Worm (Caenorhabditis elegans): ENCODE results near the gene hum-8.

Gene hum-8

ce11 chrIV:466569-466968 is 26.2 kb upstream of the hum-8 start:
- no peak for TF ChIP-seq nhr-11 (tag; optimal IDR thresholded peaks at IDR 0.05)
- no peak for TF ChIP-seq ceh-16 (tag; optimal IDR thresholded peaks at IDR 0.05)
- no peak for TF ChIP-seq snpc-4 (tag; optimal IDR thresholded peaks at IDR 0.05)
- no peak for TF ChIP-seq nhr-76 (tag; optimal IDR thresholded peaks at IDR 0.05)
- no peak for TF ChIP-seq sea-2 (GFP tag; optimal IDR thresholded peaks at IDR 0.05)
- no peak for TF ChIP-seq nhr-77 (tag; optimal IDR thresholded peaks at IDR 0.05)
- no peak for TF ChIP-seq elt-2 (tag; optimal IDR thresholded peaks at IDR 0.05)
- no peak for TF ChIP-seq ceh-82 (tag; optimal IDR thresholded peaks at IDR 0.05)
- no peak for TF ChIP-seq nhr-23 (tag; optimal IDR thresholded peaks at IDR 0.05)
- no peak for TF ChIP-seq elt-3 (tag; optimal IDR thresholded peaks at IDR 0.05)
- TF ChIP-seq jun-1 (tag; optimal IDR thresholded peaks at IDR 0.05): no peak
- TF ChIP-seq daf-12 (tag; optimal IDR thresholded peaks at IDR 0.05): no peak
- no peak for TF ChIP-seq unc-39 (tag; optimal IDR thresholded peaks at IDR 0.05)
- TF ChIP-seq ZK546.5 (tag; optimal IDR thresholded peaks at IDR 0.05): no peak
- no peak for TF ChIP-seq ztf-4 (tag; optimal IDR thresholded peaks at IDR 0.05)

- no peak for TF ChIP-seq nfya-1 (tag; optimal IDR thresholded peaks at IDR 0.05; ENCODE audit: insufficient read depth)
- no peak for TF ChIP-seq aly-2 (tag; optimal IDR thresholded peaks at IDR 0.05)
- no peak for TF ChIP-seq nhr-67 (tag; optimal IDR thresholded peaks at IDR 0.05)
- no peak for TF ChIP-seq ceh-82 (tag; optimal IDR thresholded peaks at IDR 0.05)
- TF ChIP-seq nhr-11 (tag; optimal IDR thresholded peaks at IDR 0.05): no peak
- no peak for TF ChIP-seq mml-1 (tag; optimal IDR thresholded peaks at IDR 0.05)
- TF ChIP-seq lin-15B (tag; optimal IDR thresholded peaks at IDR 0.05): no peak
- TF ChIP-seq elt-1 (tag; optimal IDR thresholded peaks at IDR 0.05): no peak
- TF ChIP-seq unc-39 (tag; optimal IDR thresholded peaks at IDR 0.05): no peak
- TF ChIP-seq lsy-12 (tag; optimal IDR thresholded peaks at IDR 0.05): no peak
- TF ChIP-seq mdl-1 (tag; optimal IDR thresholded peaks at IDR 0.05): no peak
- TF ChIP-seq elt-3 (tag; optimal IDR thresholded peaks at IDR 0.05): no peak
- no peak for TF ChIP-seq tbx-2 (tag; optimal IDR thresholded peaks at IDR 0.05)
- no peak for TF ChIP-seq elt-2 (tag; optimal IDR thresholded peaks at IDR 0.05)
- no peak for TF ChIP-seq ztf-4 (tag; optimal IDR thresholded peaks at IDR 0.05)
- no peak for TF ChIP-seq fkh-10 (GFP tag; optimal IDR thresholded peaks at IDR 0.05)
- TF ChIP-seq nhr-76 (tag; optimal IDR thresholded peaks at IDR 0.05): no peak
- TF ChIP-seq fkh-2 (tag; optimal IDR thresholded peaks at IDR 0.05): no peak
Observed at ce11 chrIV:462050-462449, 21.7 kb upstream of the hum-8 start.

- TF ChIP-seq nhr-76 (tag; optimal IDR thresholded peaks at IDR 0.05): no peak
- no peak for TF ChIP-seq nhr-67 (tag; optimal IDR thresholded peaks at IDR 0.05)
- no peak for TF ChIP-seq mdl-1 (tag; optimal IDR thresholded peaks at IDR 0.05)
- no peak for TF ChIP-seq ztf-4 (tag; optimal IDR thresholded peaks at IDR 0.05)
- TF ChIP-seq nhr-43 (tag; optimal IDR thresholded peaks at IDR 0.05; ENCODE audit: poor library complexity, severe bottlenecking): no peak
- TF ChIP-seq egl-27 (tag; optimal IDR thresholded peaks at IDR 0.05): no peak
- TF ChIP-seq tbx-2 (tag; optimal IDR thresholded peaks at IDR 0.05): no peak
- TF ChIP-seq ama-1 (optimal IDR thresholded peaks at IDR 0.05): no peak
Observed at ce11 chrIV:460614-461079, 20.3 kb upstream of the hum-8 start, which contains the start of gene M04G7.2. Gene M04G7.2, minus strand, starts transcription at chrIV:461029.

ce11 chrIV:455484-455883 is 15.1 kb upstream of the hum-8 start, which contains the start of gene M04G7.1:
Gene M04G7.1, plus strand, starts transcription at chrIV:455784.
- TF ChIP-seq fos-1 (tag; optimal IDR thresholded peaks at IDR 0.05) (no peak), lin-39 (tag; optimal IDR thresholded peaks at IDR 0.05) (no peak), daf-12 (tag; optimal IDR thresholded peaks at IDR 0.05) (no peak), ceh-82 (tag; optimal IDR thresholded peaks at IDR 0.05) (no peak), ceh-9 (tag; optimal IDR thresholded peaks at IDR 0.05) (no peak)

ce11 chrIV:454816-455215 is 14.5 kb upstream of the hum-8 start, which contains the start of the genes Y66H1A.8 and M04G7.5:
Gene Y66H1A.8, minus strand, starts transcription at chrIV:454916.
Gene M04G7.5, plus strand, starts transcription at chrIV:455073.
- TF ChIP-seq lin-39 (tag; optimal IDR thresholded peaks at IDR 0.05) (no peak), nhr-67 (tag; optimal IDR thresholded peaks at IDR 0.05) (no peak), mml-1 (tag; optimal IDR thresholded peaks at IDR 0.05) (no peak), nhr-43 (tag; optimal IDR thresholded peaks at IDR 0.05; ENCODE audit: poor library complexity, severe bottlenecking) (no peak), unc-62 (GFP tag; optimal IDR thresholded peaks at IDR 0.05) (no peak), egl-5 (tag; optimal IDR thresholded peaks at IDR 0.05) (no peak), daf-12 (tag; optimal IDR thresholded peaks at IDR 0.05) (no peak), nhr-12 (tag; optimal IDR thresholded peaks at IDR 0.05) (no peak), ztf-11 (tag; optimal IDR thresholded peaks at IDR 0.05) (no peak), lin-15B (tag; optimal IDR thresholded peaks at IDR 0.05) (no peak), snpc-4 (tag; optimal IDR thresholded peaks at IDR 0.05) (no peak), ceh-82 (tag; optimal IDR thresholded peaks at IDR 0.05) (no peak)
